Fruit fly (Drosophila melanogaster) ovary, adult (tissue): ENCODE data around the gene SIFaR.

ENCODE experiments used
- CG17801 ChIP-seq: fragments of 200-800 bp; optimal IDR thresholded peaks from 2 replicates; lab custom pipeline; 2019; ENCODE audit warnings: missing biosample characterization, mild to moderate bottlenecking, missing genetic modification characterization, moderate library complexity; ENCODE audit not compliant: partially characterized antibody

The SIFaR gene

dm6 chr3R:21293833-21294232 lies at the start of gene SIFaR:
Gene SIFaR (minus strand): TSS chr3R:21293998.
- TF ChIP-seq CG17801 (GFP tag; lab: Kevin White, UChicago): no peak

dm6 chr3R:21343229-21343628 lies 49.4 kb upstream of the SIFaR start:
- no peak for TF ChIP-seq CG17801 (GFP tag; lab: Kevin White, UChicago)

dm6 chr3R:21339448-21340268 lies 45.9 kb upstream of the SIFaR start:
- TF ChIP-seq CG17801 (GFP tag; lab: Kevin White, UChicago): no peak

dm6 chr3R:21339006-21339420 lies 45.2 kb upstream of the SIFaR start:
- no peak for TF ChIP-seq CG17801 (GFP tag; lab: Kevin White, UChicago)

- TF ChIP-seq CG17801 (GFP tag; lab: Kevin White, UChicago): no peak
Observed at dm6 chr3R:21338313-21338921, 44.6 kb upstream of the SIFaR start.

dm6 chr3R:21336797-21337244 lies 43.0 kb upstream of the SIFaR start:
- no peak for TF ChIP-seq CG17801 (GFP tag; lab: Kevin White, UChicago)

- TF ChIP-seq CG17801 (GFP tag; lab: Kevin White, UChicago): no peak
Observed at dm6 chr3R:21331195-21331594, 37.4 kb upstream of the SIFaR start.

- no peak for TF ChIP-seq CG17801 (GFP tag; lab: Kevin White, UChicago)
Observed at dm6 chr3R:21330542-21330941, 36.7 kb upstream of the SIFaR start.

dm6 chr3R:21319120-21319519 lies 25.3 kb upstream of the SIFaR start:
- no peak for TF ChIP-seq CG17801 (GFP tag; lab: Kevin White, UChicago)

dm6 chr3R:21297387-21297956 lies 3.7 kb upstream of the SIFaR start:
- TF ChIP-seq CG17801 (GFP tag; lab: Kevin White, UChicago): peak; percentile 29

dm6 chr3R:21296728-21297386 lies 3.1 kb upstream of the SIFaR start:
- no peak for TF ChIP-seq CG17801 (GFP tag; lab: Kevin White, UChicago)

dm6 chr3R:21296038-21296727 lies 2.4 kb upstream of the SIFaR start:
- TF ChIP-seq CG17801 (GFP tag; lab: Kevin White, UChicago): peak; percentile 93

dm6 chr3R:21295695-21296037 lies 1.9 kb upstream of the SIFaR start:
- TF ChIP-seq CG17801 (GFP tag; lab: Kevin White, UChicago): no peak

- no peak for TF ChIP-seq CG17801 (GFP tag; lab: Kevin White, UChicago)
Observed at dm6 chr3R:21295004-21295403, 1.2 kb upstream of the SIFaR start.
